Worm (Caenorhabditis elegans) whole organism, young adult: ENCODE measurements around the gene gpch-1.

Experiments used
- K11D2.4 ChIP-seq: fragments of 200-800 bp; sonication (Bioruptor generic); IDR thresholded peaks from 2 replicates; pipeline ENCODE4 v1.3.6; 2022; ENCODE audit warnings: missing genetic modification reagents, missing genetic modification characterization, missing compliant biosample characterization
- Y53F4B.3 ChIP-seq: fragments of 200-800 bp; sonication (Bioruptor generic); IDR thresholded peaks from 2 replicates; pipeline ENCODE4 v1.3.6; 2022; ENCODE audit warnings: missing genetic modification reagents, missing genetic modification characterization, missing compliant biosample characterization
- dox-1 ChIP-seq: fragments of 200-800 bp; sonication (Bioruptor generic); IDR thresholded peaks from 2 replicates; pipeline ENCODE4 v1.3.6; 2022; ENCODE audit warnings: missing genetic modification reagents, missing genetic modification characterization, missing compliant biosample characterization
- dpl-1 ChIP-seq: fragments of 150-350 bp; optimal IDR thresholded peaks from 2 replicates; lab custom pipeline; 2014; ENCODE audit warnings: missing biosample characterization, missing genetic modification reagents, missing genetic modification characterization
- madf-3 ChIP-seq: fragments of 200-800 bp; sonication (Bioruptor generic); IDR thresholded peaks from 2 replicates; pipeline ENCODE4 v1.3.6; 2022; ENCODE audit warnings: missing genetic modification reagents, missing genetic modification characterization, missing compliant biosample characterization
- nhr-90 ChIP-seq: sonication (generic microtip); optimal IDR thresholded peaks from 2 replicates; lab custom pipeline; 2016; ENCODE audit warnings: missing genotype, mild to moderate bottlenecking, missing genetic modification characterization, missing compliant biosample characterization
- snpc-4 ChIP-seq, 5 experiments: fragments of 150-350 bp in 1 of 5; sonication (generic microtip) in 4 of 5; optimal IDR thresholded peaks; 2 replicates each; lab custom pipeline; 2014 to 2018; ENCODE audit warnings: missing genetic modification characterization in 5 of 5, missing biosample characterization in 3 of 5, antibody characterized with exemption in 2 of 5, mild to moderate bottlenecking in 2 of 5, missing compliant biosample characterization in 2 of 5, missing genotype in 2 of 5, moderate library complexity in 2 of 5, missing genetic modification reagents in 1 of 5
- unc-62 ChIP-seq: fragments of 150-350 bp; optimal IDR thresholded peaks from 2 replicates; lab custom pipeline; 2014; ENCODE audit warnings: missing biosample characterization, missing genetic modification reagents, missing genetic modification characterization

ce11 chrIII:4362332-4362731 is 46.0 kb upstream of the gpch-1 start:
- TF ChIP-seq nhr-90 (tag; lab: Kevin White, UChicago) (peak; percentile 54), unc-62 (GFP tag; lab: Kevin White, UChicago) (no peak), snpc-4 (GFP tag; optimal IDR thresholded peaks at IDR 0.05; lab: Kevin White, UChicago) (no peak), snpc-4 (tag; optimal IDR thresholded peaks at IDR 0.05; lab: Kevin White, UChicago) (peak in 2 of 4 experiments; percentile 18 to 60), dox-1 (GFP tag; lab: Robert Waterston, UW) (peak; percentile 50; the same call in 1 of the 2 replicates), madf-3 (GFP tag; lab: Robert Waterston, UW) (no peak), Y53F4B.3 (GFP tag; lab: Robert Waterston, UW) (no peak), dpl-1 (GFP tag; lab: Kevin White, UChicago) (no peak), K11D2.4 (GFP tag; lab: Robert Waterston, UW) (no peak)
